Worm (Caenorhabditis elegans): ENCODE data around the gene K02E2.6.
"Not testable (repeated sequence)": the region's sequence is repeated elsewhere in the genome, so short reads cannot be mapped to it uniquely, and the experiment has no call there.

K02E2.6 gene

DNA sequence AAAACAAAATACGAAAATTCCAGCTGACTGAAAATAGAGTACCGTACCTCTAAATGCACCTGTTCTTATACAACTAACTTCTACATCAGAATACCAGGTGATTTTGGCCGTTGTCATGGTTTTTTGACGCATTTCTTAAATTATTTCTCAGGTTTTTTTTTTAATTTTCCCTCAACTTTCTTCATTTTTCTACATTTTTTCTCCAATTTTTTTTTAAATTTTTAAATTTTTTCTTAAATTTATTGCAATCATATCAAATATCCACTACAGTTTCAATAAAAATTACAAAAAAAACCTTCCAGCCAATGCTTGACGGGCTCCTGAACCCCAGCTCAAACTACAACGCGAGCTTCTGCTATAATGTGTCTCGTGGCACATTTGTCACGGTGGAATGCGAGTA is 29.2 kb upstream of the K02E2.6 start, which contains the start of gene K02E2.1:
Gene K02E2.1 (plus strand): TSS at position 301 of the 400 bp plus-strand sequence.
- TF ChIP-seq lin-32 (GFP tag; optimal IDR thresholded peaks at IDR 0.05), result no peak
- TF ChIP-seq zip-8 (tag; optimal IDR thresholded peaks at IDR 0.05), result no peak
- no peak for TF ChIP-seq nhr-2 (tag; optimal IDR thresholded peaks at IDR 0.05)
- no peak for TF ChIP-seq nhr-76 (tag; optimal IDR thresholded peaks at IDR 0.05)
- no peak for TF ChIP-seq bed-3 (GFP tag; optimal IDR thresholded peaks at IDR 0.05)
- TF ChIP-seq mab-5 (tag; optimal IDR thresholded peaks at IDR 0.05), result no peak
- no peak for TF ChIP-seq blmp-1 (tag; optimal IDR thresholded peaks at IDR 0.05)
- no peak for TF ChIP-seq sptf-1 (tag; optimal IDR thresholded peaks at IDR 0.05)
- TF ChIP-seq nhr-28 (tag; optimal IDR thresholded peaks at IDR 0.05), result no peak
- TF ChIP-seq unc-62 (GFP tag; optimal IDR thresholded peaks at IDR 0.05), result no peak
- TF ChIP-seq elt-1 (tag; optimal IDR thresholded peaks at IDR 0.05; ENCODE audit: borderline replicate concordance, insufficient read depth), result no peak
- TF ChIP-seq tbx-8 (GFP tag; optimal IDR thresholded peaks at IDR 0.05), result no peak
- TF ChIP-seq ces-1 (GFP tag; optimal IDR thresholded peaks at IDR 0.05), result no peak
- no peak for TF ChIP-seq lin-13 (tag; optimal IDR thresholded peaks at IDR 0.05)

DNA sequence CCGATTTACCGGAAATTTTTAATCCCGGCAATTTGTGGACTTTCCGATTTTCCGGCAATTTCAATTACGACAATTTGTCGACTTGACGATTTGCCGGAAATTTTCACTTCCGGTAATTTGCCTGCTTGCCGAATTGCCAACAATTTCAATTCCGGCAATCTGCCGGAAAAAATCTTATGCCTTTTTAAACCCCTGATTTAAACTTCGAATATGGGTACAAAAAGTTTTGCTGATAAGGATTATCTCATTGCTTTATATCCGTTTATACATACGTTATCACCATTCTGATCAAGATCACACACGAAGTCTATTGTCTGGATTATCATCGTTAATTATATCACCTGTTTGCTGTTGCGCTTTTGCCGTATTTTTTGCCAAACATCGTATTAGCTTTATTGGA is 23.9 kb upstream of the K02E2.6 start, which contains the start of gene grd-11:
Gene grd-11 (plus strand): TSS at position 301 of the 400 bp plus-strand sequence.
- TF ChIP-seq mep-1 (tag; optimal IDR thresholded peaks at IDR 0.05) (no peak), cnd-1 (tag; optimal IDR thresholded peaks at IDR 0.05) (no peak), sem-2 (GFP tag; optimal IDR thresholded peaks at IDR 0.05) (no peak), tbx-8 (GFP tag; optimal IDR thresholded peaks at IDR 0.05) (no peak), sptf-1 (tag; optimal IDR thresholded peaks at IDR 0.05) (no peak), lin-13 (tag; optimal IDR thresholded peaks at IDR 0.05) (no peak), ceh-43 (GFP tag; optimal IDR thresholded peaks at IDR 0.05) (no peak), nhr-237 (tag; optimal IDR thresholded peaks at IDR 0.05) (no peak), mls-2 (tag; optimal IDR thresholded peaks at IDR 0.05) (no peak), pha-4 (tag; optimal IDR thresholded peaks at IDR 0.05) (no peak)

DNA sequence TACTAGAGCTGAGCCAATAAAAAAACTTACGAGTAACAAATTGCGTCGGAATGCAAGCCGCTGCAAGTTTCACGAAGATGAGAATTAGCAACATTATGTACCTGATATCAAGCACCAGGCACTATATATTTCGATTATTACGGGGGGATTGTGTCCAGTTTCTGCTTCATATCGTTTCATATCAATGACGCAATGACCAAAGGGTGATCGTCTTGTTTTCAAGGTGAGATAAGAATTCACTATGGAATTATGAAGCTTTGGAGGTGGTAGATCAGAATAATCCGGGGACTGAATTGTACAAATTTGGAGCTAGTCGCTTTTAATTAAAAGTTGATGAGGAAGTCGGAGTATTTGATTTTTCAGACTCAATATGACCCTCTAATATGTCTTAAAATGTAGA is 13.5 kb upstream of the K02E2.6 start, which contains the start of gene K02E2.8:
Gene K02E2.8 (minus strand): TSS at position 101 of the 400 bp plus-strand sequence.
- TF ChIP-seq M03D4.4 (tag; optimal IDR thresholded peaks at IDR 0.05) (no peak), sptf-1 (tag; optimal IDR thresholded peaks at IDR 0.05) (no peak), snpc-4 (tag; optimal IDR thresholded peaks at IDR 0.05) (no peak), lin-32 (GFP tag; optimal IDR thresholded peaks at IDR 0.05) (no peak), ham-2 (GFP tag; optimal IDR thresholded peaks at IDR 0.05) (no peak), lin-13 (tag; optimal IDR thresholded peaks at IDR 0.05) (no peak), nhr-76 (tag; optimal IDR thresholded peaks at IDR 0.05) (no peak), unc-62 (GFP tag; optimal IDR thresholded peaks at IDR 0.05) (no peak), unc-39 (tag; optimal IDR thresholded peaks at IDR 0.05) (no peak), flh-1 (GFP tag; optimal IDR thresholded peaks at IDR 0.05) (no peak), mab-5 (tag; optimal IDR thresholded peaks at IDR 0.05) (no peak), cnd-1 (tag; optimal IDR thresholded peaks at IDR 0.05) (no peak), nhr-237 (tag; optimal IDR thresholded peaks at IDR 0.05) (no peak), elt-3 (tag; optimal IDR thresholded peaks at IDR 0.05) (no peak), ceh-83 (GFP tag; optimal IDR thresholded peaks at IDR 0.05) (no peak), lsy-2 (tag; optimal IDR thresholded peaks at IDR 0.05) (no peak), zip-8 (tag; optimal IDR thresholded peaks at IDR 0.05) (no peak)

DNA sequence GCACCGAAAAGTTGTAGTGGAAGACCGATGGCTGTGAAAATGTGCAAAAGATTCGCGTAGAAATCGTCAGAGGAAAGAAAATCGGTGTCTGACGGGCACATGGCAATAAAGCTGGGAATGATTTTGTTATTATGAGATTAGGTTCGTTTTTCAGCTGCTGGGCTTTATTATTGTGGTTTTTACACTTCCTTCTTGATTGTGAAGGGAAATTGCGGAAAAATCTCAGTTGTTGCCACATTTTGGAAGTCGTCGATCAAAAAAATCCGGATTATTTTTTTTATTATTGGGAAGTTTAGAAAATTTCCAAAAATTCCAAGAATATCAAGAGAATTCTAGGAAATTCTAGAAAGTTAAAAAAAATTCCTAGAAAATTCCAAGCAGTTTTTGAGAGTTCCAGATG is 11.2 kb upstream of the K02E2.6 start, which contains the start of gene srh-177:
Gene srh-177 (minus strand): TSS at position 101 of the 400 bp plus-strand sequence.
- not testable (repeated sequence) for TF ChIP-seq tbx-8 (GFP tag; optimal IDR thresholded peaks at IDR 0.05); ces-1 (GFP tag; optimal IDR thresholded peaks at IDR 0.05); nhr-12 (tag; optimal IDR thresholded peaks at IDR 0.05)

DNA sequence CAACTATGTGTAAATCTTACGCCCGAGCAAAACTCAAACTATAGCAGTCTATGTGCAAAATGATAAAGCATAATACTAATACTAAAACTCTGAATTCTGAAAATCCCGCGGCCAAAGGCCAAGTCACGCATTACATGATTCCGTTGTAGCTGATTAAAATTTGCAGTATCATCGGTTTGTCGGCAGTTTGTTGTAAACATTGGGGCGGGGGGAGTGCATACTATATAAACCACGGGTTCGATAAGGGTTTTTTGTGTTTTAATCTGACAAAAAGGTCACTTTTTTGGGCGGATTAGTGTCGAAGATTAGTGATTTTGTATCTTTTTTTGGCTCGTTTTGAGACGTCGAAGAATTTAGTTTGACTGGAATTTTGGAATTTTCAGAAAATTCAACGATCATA is 5.9 kb upstream of the K02E2.6 start:
- TF ChIP-seq ceh-43 (GFP tag; optimal IDR thresholded peaks at IDR 0.05), result no peak
- TF ChIP-seq nhr-237 (tag; optimal IDR thresholded peaks at IDR 0.05), result no peak
- no peak for TF ChIP-seq sptf-1 (tag; optimal IDR thresholded peaks at IDR 0.05)
- no peak for TF ChIP-seq sem-2 (GFP tag; optimal IDR thresholded peaks at IDR 0.05)

DNA sequence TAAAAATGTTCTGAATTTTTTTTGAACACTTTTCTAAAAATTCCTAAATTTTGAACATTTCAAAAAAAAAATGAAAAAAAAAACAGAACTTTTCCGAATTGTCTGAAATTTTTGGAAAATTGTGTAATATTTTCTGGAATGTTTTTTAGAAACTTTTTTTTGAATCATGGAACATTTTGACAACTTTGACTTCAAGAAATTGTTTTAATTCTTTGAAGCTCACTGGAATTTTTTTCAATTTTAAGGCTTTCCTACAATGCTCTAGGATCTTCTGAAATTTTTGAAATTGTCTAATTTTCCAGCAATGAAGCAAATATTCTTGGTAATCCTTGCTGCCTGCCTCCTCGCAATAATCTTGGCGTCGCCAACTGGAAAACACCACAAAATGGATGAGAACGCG is 5.1 kb upstream of the K02E2.6 start, which contains the start of gene ins-35:
Gene ins-35 (plus strand): TSS at position 301 of the 400 bp plus-strand sequence.
- TF ChIP-seq elt-3 (tag; optimal IDR thresholded peaks at IDR 0.05) (no peak), unc-39 (tag; optimal IDR thresholded peaks at IDR 0.05) (no peak), lin-32 (GFP tag; optimal IDR thresholded peaks at IDR 0.05) (no peak), lsy-2 (tag; optimal IDR thresholded peaks at IDR 0.05) (no peak), tbx-8 (GFP tag; optimal IDR thresholded peaks at IDR 0.05) (no peak), sem-2 (GFP tag; optimal IDR thresholded peaks at IDR 0.05) (no peak), unc-62 (GFP tag; optimal IDR thresholded peaks at IDR 0.05) (no peak), mep-1 (tag; optimal IDR thresholded peaks at IDR 0.05) (no peak), cnd-1 (tag; optimal IDR thresholded peaks at IDR 0.05) (no peak), flh-1 (GFP tag; optimal IDR thresholded peaks at IDR 0.05) (no peak), ceh-39 (tag; optimal IDR thresholded peaks at IDR 0.05) (no peak), pha-4 (tag; optimal IDR thresholded peaks at IDR 0.05) (no peak), ham-2 (GFP tag; optimal IDR thresholded peaks at IDR 0.05) (no peak), zip-8 (tag; optimal IDR thresholded peaks at IDR 0.05) (no peak), mls-2 (tag; optimal IDR thresholded peaks at IDR 0.05) (no peak), ceh-43 (GFP tag; optimal IDR thresholded peaks at IDR 0.05) (no peak), ces-1 (GFP tag; optimal IDR thresholded peaks at IDR 0.05) (no peak), nhr-237 (tag; optimal IDR thresholded peaks at IDR 0.05) (no peak), nhr-76 (tag; optimal IDR thresholded peaks at IDR 0.05) (no peak)

All from whole organism, mixed stage, embryonic.